Worm (Caenorhabditis elegans): ENCODE data around the gene F43E2.11.
A peak's percentile ranks its signal among the peaks of the same experiment; 100 is the strongest.

The F43E2.11 gene

ce11 chrII:7396081-7396480, 26.0 kb upstream of the F43E2.11 start:
- TF ChIP-seq ZK546.5 (tag; optimal IDR thresholded peaks at IDR 0.05) (no peak), ama-1 (optimal IDR thresholded peaks at IDR 0.05) (no peak), egl-27 (tag; optimal IDR thresholded peaks at IDR 0.05) (no peak), nhr-10 (tag; optimal IDR thresholded peaks at IDR 0.05) (no peak), mbf-1 (tag; optimal IDR thresholded peaks at IDR 0.05) (no peak), zag-1 (tag; optimal IDR thresholded peaks at IDR 0.05) (no peak), nhr-25 (tag; optimal IDR thresholded peaks at IDR 0.05) (no peak), nhr-6 (tag; optimal IDR thresholded peaks at IDR 0.05) (no peak), lsy-2 (tag; optimal IDR thresholded peaks at IDR 0.05) (no peak), nhr-23 (tag; optimal IDR thresholded peaks at IDR 0.05) (no peak)

- TF ChIP-seq sem-4 (tag; optimal IDR thresholded peaks at IDR 0.05), result no peak
- TF ChIP-seq skn-1 (tag; optimal IDR thresholded peaks at IDR 0.05), result no peak
- TF ChIP-seq F13H6.1 (tag; optimal IDR thresholded peaks at IDR 0.05), result no peak
- TF ChIP-seq egl-27 (tag; optimal IDR thresholded peaks at IDR 0.05), result no peak
- no peak for TF ChIP-seq lin-13 (GFP tag; optimal IDR thresholded peaks at IDR 0.05)
- no peak for TF ChIP-seq ztf-11 (tag; optimal IDR thresholded peaks at IDR 0.05)
Observed at ce11 chrII:7394690-7395054, 24.6 kb upstream of the F43E2.11 start, which contains the start of gene bath-44. bath-44 (plus strand) TSS chrII:7394955.

- no peak for TF ChIP-seq lin-11 (tag; optimal IDR thresholded peaks at IDR 0.05)
- TF ChIP-seq egl-27 (tag; optimal IDR thresholded peaks at IDR 0.05), result no peak
- TF ChIP-seq lsy-2 (tag; optimal IDR thresholded peaks at IDR 0.05), result peak in 1 of 2 experiments; percentile 27
- TF ChIP-seq snpc-4 (tag; optimal IDR thresholded peaks at IDR 0.05), result no peak
- no peak for TF ChIP-seq aly-2 (tag; optimal IDR thresholded peaks at IDR 0.05)
- TF ChIP-seq nhr-77 (tag; optimal IDR thresholded peaks at IDR 0.05), result no peak
- TF ChIP-seq sem-4 (tag; optimal IDR thresholded peaks at IDR 0.05), result peak; percentile 17
- TF ChIP-seq dmd-4 (tag; optimal IDR thresholded peaks at IDR 0.05), result no peak
- peak; percentile 27 for TF ChIP-seq C34F6.9 (tag; optimal IDR thresholded peaks at IDR 0.05)
- TF ChIP-seq unc-55 (GFP tag; optimal IDR thresholded peaks at IDR 0.05), result no peak
- no peak for TF ChIP-seq nhr-11 (tag; optimal IDR thresholded peaks at IDR 0.05)
- TF ChIP-seq elt-3 (tag; optimal IDR thresholded peaks at IDR 0.05), result no peak
- TF ChIP-seq unc-39 (tag; optimal IDR thresholded peaks at IDR 0.05), result no peak
- TF ChIP-seq ZK546.5 (tag; optimal IDR thresholded peaks at IDR 0.05), result no peak
- TF ChIP-seq nhr-23 (tag; optimal IDR thresholded peaks at IDR 0.05), result no peak
- peak; percentile 15 for TF ChIP-seq nhr-25 (tag; optimal IDR thresholded peaks at IDR 0.05)
Observed at ce11 chrII:7393922-7394689, 24.0 kb upstream of the F43E2.11 start.

- TF ChIP-seq aly-2 (tag; optimal IDR thresholded peaks at IDR 0.05) (no peak), elt-3 (tag; optimal IDR thresholded peaks at IDR 0.05) (no peak), mab-5 (tag; optimal IDR thresholded peaks at IDR 0.05) (no peak), elt-1 (tag; optimal IDR thresholded peaks at IDR 0.05) (no peak), nhr-25 (tag; optimal IDR thresholded peaks at IDR 0.05) (peak; percentile 35), ztf-4 (tag; optimal IDR thresholded peaks at IDR 0.05) (no peak)
Observed at ce11 chrII:7393393-7393792, 23.3 kb upstream of the F43E2.11 start.

ce11 chrII:7392052-7392694, 22.1 kb upstream of the F43E2.11 start:
- no peak for TF ChIP-seq ztf-11 (tag; optimal IDR thresholded peaks at IDR 0.05)
- no peak for TF ChIP-seq dmd-4 (tag; optimal IDR thresholded peaks at IDR 0.05)
- peak; percentile 54 for TF ChIP-seq F13H6.1 (tag; optimal IDR thresholded peaks at IDR 0.05)
- peak; percentile 63 for TF ChIP-seq crh-2 (tag; optimal IDR thresholded peaks at IDR 0.05)
- peak; percentile 76 for TF ChIP-seq nhr-25 (tag; optimal IDR thresholded peaks at IDR 0.05)
- TF ChIP-seq sma-3 (GFP tag; optimal IDR thresholded peaks at IDR 0.05), result peak; percentile 42
- peak; percentile 89 for TF ChIP-seq sma-9 (GFP tag; optimal IDR thresholded peaks at IDR 0.05)
- TF ChIP-seq sma-9 (tag; optimal IDR thresholded peaks at IDR 0.05), result no peak
- peak; percentile 85 for TF ChIP-seq fos-1 (tag; optimal IDR thresholded peaks at IDR 0.05)
- peak; percentile 60 for TF ChIP-seq blmp-1 (tag; optimal IDR thresholded peaks at IDR 0.05; ENCODE audit: insufficient read depth)
- peak; percentile 72 for TF ChIP-seq zag-1 (tag; optimal IDR thresholded peaks at IDR 0.05)
- TF ChIP-seq elt-1 (tag; optimal IDR thresholded peaks at IDR 0.05), result no peak
- peak in 1 of 2 experiments; percentile 54 for TF ChIP-seq lsy-2 (tag; optimal IDR thresholded peaks at IDR 0.05)
- TF ChIP-seq ztf-1 (GFP tag; conservative IDR thresholded peaks at IDR 0.05), result no peak
- TF ChIP-seq sem-4 (tag; optimal IDR thresholded peaks at IDR 0.05), result peak; percentile 34
- TF ChIP-seq mab-5 (tag; optimal IDR thresholded peaks at IDR 0.05), result no peak
- TF ChIP-seq ama-1 (optimal IDR thresholded peaks at IDR 0.05), result no peak
- peak; percentile 20 for TF ChIP-seq gmeb-1 (tag; optimal IDR thresholded peaks at IDR 0.05)
- TF ChIP-seq nhr-129 (tag; optimal IDR thresholded peaks at IDR 0.05), result peak; percentile 97
- peak; percentile 56 for TF ChIP-seq C34F6.9 (tag; optimal IDR thresholded peaks at IDR 0.05)
- TF ChIP-seq ceh-82 (tag; optimal IDR thresholded peaks at IDR 0.05), result no peak
- no peak for TF ChIP-seq R02D3.7 (tag; optimal IDR thresholded peaks at IDR 0.05)
